Worm (Caenorhabditis elegans): ENCODE results near the gene rrsr-1.

DNA sequence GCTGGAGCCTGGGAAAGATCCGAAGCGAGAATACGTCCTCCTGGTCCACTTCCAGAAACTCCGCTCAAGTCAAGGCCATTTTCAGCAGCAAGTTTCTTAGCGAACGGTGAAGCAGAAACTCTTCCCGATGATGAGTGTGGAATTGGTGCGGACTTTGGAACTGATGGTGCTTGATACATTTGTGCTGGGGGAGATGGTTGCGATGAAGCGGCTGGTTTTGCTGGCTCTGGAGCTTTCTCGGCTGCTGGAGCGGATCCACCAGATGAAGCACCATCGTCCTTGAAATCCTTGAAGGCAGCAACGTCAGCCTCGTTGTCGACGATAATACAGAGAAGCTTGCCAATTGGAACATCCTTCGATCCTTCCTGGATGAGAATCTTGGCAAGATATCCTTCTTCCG, 21.6 kb upstream of the rrsr-1 start:
- TF ChIP-seq lin-13 (GFP tag; optimal IDR thresholded peaks at IDR 0.05) (no peak), unc-62 (GFP tag; optimal IDR thresholded peaks at IDR 0.05) (no peak), blmp-1 (tag; optimal IDR thresholded peaks at IDR 0.05; ENCODE audit: insufficient read depth) (no peak), snpc-4 (tag; optimal IDR thresholded peaks at IDR 0.05) (no peak), ama-1 (optimal IDR thresholded peaks at IDR 0.05) (no peak), skn-1 (tag; optimal IDR thresholded peaks at IDR 0.05) (no peak), ceh-16 (tag; optimal IDR thresholded peaks at IDR 0.05) (no peak)

Measured in whole organism, L2 larva.